Worm (Caenorhabditis elegans) whole organism, L4/young adult: ENCODE data around the gene srp-8.

Source experiments
- W03F9.2 ChIP-seq: fragments of 150-350 bp; optimal IDR thresholded peaks from 2 replicates; lab custom pipeline; 2014; ENCODE audit warnings: missing biosample characterization, missing genetic modification characterization
- dao-5 ChIP-seq: sonication (generic microtip); optimal IDR thresholded peaks from 2 replicates; lab custom pipeline; 2016; ENCODE audit warnings: missing genotype, missing genetic modification characterization, moderate library complexity, missing compliant biosample characterization
- him-1 ChIP-seq: sonication (generic microtip); optimal IDR thresholded peaks from 2 replicates; lab custom pipeline; 2016; ENCODE audit warnings: missing genotype, missing genetic modification reagents, missing genetic modification characterization, missing compliant biosample characterization

DNA sequence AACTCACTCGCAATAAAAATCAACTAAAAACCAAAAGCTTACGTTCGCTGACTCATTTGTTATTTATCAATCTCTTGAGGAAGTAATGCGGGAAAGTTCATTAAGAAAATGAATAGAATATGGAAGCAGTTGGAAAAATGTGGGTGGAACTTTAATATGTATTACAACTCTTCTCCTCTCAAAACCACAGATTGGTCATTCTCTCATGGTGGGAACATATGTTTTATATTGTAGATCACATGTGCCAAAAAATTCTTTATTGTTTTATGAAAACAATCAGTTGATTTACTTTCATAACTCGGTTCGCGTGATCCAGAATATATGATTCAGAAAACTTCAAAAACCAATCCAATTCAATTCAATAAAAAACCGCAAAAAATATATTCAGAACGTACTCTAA lies 11.8 kb upstream of the srp-8 start:
- TF ChIP-seq W03F9.2 (tag; lab: Kevin White, UChicago) (no peak), dao-5 (tag; lab: Kevin White, UChicago) (no peak), him-1 (tag; lab: Kevin White, UChicago) (no peak)
